Worm (Caenorhabditis elegans) whole organism, L4/young adult: ENCODE results near the gene M163.1.

Experiments used
- W03F9.2 ChIP-seq: fragments of 150-350 bp; optimal IDR thresholded peaks from 2 replicates; lab custom pipeline; 2014; ENCODE audit warnings: missing biosample characterization, missing genetic modification characterization
- dao-5 ChIP-seq: sonication (generic microtip); optimal IDR thresholded peaks from 2 replicates; lab custom pipeline; 2016; ENCODE audit warnings: missing genotype, missing genetic modification characterization, moderate library complexity, missing compliant biosample characterization
- him-1 ChIP-seq: sonication (generic microtip); optimal IDR thresholded peaks from 2 replicates; lab custom pipeline; 2016; ENCODE audit warnings: missing genotype, missing genetic modification reagents, missing genetic modification characterization, missing compliant biosample characterization

DNA sequence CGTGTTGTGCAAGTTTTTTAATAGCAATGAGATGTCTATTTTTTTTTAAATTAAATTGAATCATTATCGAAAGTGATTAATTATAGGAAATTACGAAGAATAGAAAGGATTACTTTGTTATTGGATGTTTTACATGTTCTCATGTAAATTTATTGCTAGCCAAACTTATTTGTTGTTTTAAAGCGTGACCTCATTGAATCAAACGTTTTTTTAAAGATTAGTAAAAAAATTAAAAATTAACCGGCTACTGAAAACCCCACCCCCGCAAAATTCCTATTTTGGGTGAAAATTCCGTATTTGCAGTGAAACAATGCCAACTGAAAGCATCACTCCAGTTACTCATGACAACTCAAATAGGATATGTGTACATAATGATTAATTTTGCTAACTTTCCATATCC, 18.8 kb downstream of the M163.1 start, which contains the start of gene M163.8:
- TF ChIP-seq dao-5 (tag; lab: Kevin White, UChicago) (no peak), him-1 (tag; lab: Kevin White, UChicago) (no peak), W03F9.2 (tag; lab: Kevin White, UChicago) (no peak)
